Fruit fly (Drosophila melanogaster): ENCODE measurements around the gene Hsp23.

The Hsp23 gene

dm6 chr3L:9372278-9372975 is 9.3 kb upstream of the Hsp23 start, which contains the start of the genes Hsp67Bc, CG4456 and Hsp22 (continued):
- TF ChIP-seq vnd (GFP tag; IDR thresholded peaks at IDR 0.05; ENCODE audit: partially characterized antibody) (no peak), CG3407 (GFP tag; optimal IDR thresholded peaks at IDR 0.05) (no peak), CG10209 (GFP tag; optimal IDR thresholded peaks at IDR 0.05) (no peak), Nf-YA (GFP tag; IDR thresholded peaks at IDR 0.05) (no peak), CG12071 (GFP tag; optimal IDR thresholded peaks at IDR 0.05) (peak; percentile 15), trh (GFP tag; optimal IDR thresholded peaks at IDR 0.05) (no peak), pum (GFP tag; optimal IDR thresholded peaks at IDR 0.05) (no peak), CG1832 (GFP tag; optimal IDR thresholded peaks at IDR 0.05) (no peak), ewg (GFP tag; optimal IDR thresholded peaks at IDR 0.05) (no peak), CG1602 (GFP tag; optimal IDR thresholded peaks at IDR 0.05) (no peak), gem (tag; optimal IDR thresholded peaks at IDR 0.05) (no peak), CG17328 (GFP tag; IDR thresholded peaks at IDR 0.05) (no peak), ken (GFP tag; IDR thresholded peaks at IDR 0.05) (no peak), CG10543 (GFP tag; optimal IDR thresholded peaks at IDR 0.05) (no peak), p53 (GFP tag; optimal IDR thresholded peaks at IDR 0.05) (no peak), bsh (GFP tag; optimal IDR thresholded peaks at IDR 0.05) (no peak), zf30C (GFP tag; optimal IDR thresholded peaks at IDR 0.05) (no peak), luna (GFP tag; optimal IDR thresholded peaks at IDR 0.05) (no peak), Jarid2 (GFP tag; optimal IDR thresholded peaks at IDR 0.05) (peak; percentile 35), CG9609 (GFP tag; optimal IDR thresholded peaks at IDR 0.05) (no peak), CTCF (GFP tag; optimal IDR thresholded peaks at IDR 0.05) (peak; percentile 5), chinmo (GFP tag; IDR thresholded peaks at IDR 0.05; ENCODE audit: partially characterized antibody) (peak; percentile 47; the same call in 1 of the 4 replicates), CG5180 (GFP tag; optimal IDR thresholded peaks at IDR 0.05) (peak; percentile 10), Atf3 (GFP tag; optimal IDR thresholded peaks at IDR 0.05) (no peak), pros (GFP tag; optimal IDR thresholded peaks at IDR 0.05) (peak; percentile 45), CG43689 (GFP tag; IDR thresholded peaks at IDR 0.05) (no peak), CG11696 (GFP tag; IDR thresholded peaks at IDR 0.05) (no peak), CG15601 (tag; optimal IDR thresholded peaks at IDR 0.05) (peak; percentile 30), Side (GFP tag; optimal IDR thresholded peaks at IDR 0.05) (no peak), CG13296 (GFP tag; optimal IDR thresholded peaks at IDR 0.05) (peak; percentile 29), bbx (GFP tag; IDR thresholded peaks at IDR 0.05; ENCODE audit: partially characterized antibody) (peak; percentile 24; the same call in 1 of the 2 replicates), gce (GFP tag; IDR thresholded peaks at IDR 0.05) (0 out of 3 replicates have a peak, but pooled peaks have one; percentile 50), Bgb (GFP tag; IDR thresholded peaks at IDR 0.05; ENCODE audit: partially characterized antibody) (peak; percentile 27; the same call in 1 of the 2 replicates), Aef1 (GFP tag; IDR thresholded peaks at IDR 0.05) (no peak), Pdp1 (GFP tag; optimal IDR thresholded peaks at IDR 0.05) (peak in 1 of 2 experiments; percentile 30), CG18764 (GFP tag; optimal IDR thresholded peaks at IDR 0.05) (no peak), fru (optimal IDR thresholded peaks at IDR 0.05) (no peak), slp2 (GFP tag; optimal IDR thresholded peaks at IDR 0.05) (no peak), ssp (GFP tag; IDR thresholded peaks at IDR 0.05) (no peak), CG8290 (GFP tag; optimal IDR thresholded peaks at IDR 0.05) (no peak), CG8290 (tag; optimal IDR thresholded peaks at IDR 0.05) (peak in 1 of 2 experiments; percentile 33), Hr78 (GFP tag; optimal IDR thresholded peaks at IDR 0.05) (no peak), CG13775 (GFP tag; optimal IDR thresholded peaks at IDR 0.05) (no peak), grn (GFP tag; optimal IDR thresholded peaks at IDR 0.05) (peak; percentile 81), Antp (GFP tag; optimal IDR thresholded peaks at IDR 0.05) (no peak), CG11085 (GFP tag; IDR thresholded peaks at IDR 0.05) (0 out of 2 replicates have a peak, but pooled peaks have one; percentile 7), otp (GFP tag; IDR thresholded peaks at IDR 0.05) (no peak), CG14050 (GFP tag; IDR thresholded peaks at IDR 0.05) (no peak; the same call in 2 of the 3 replicates), CG15011 (GFP tag; optimal IDR thresholded peaks at IDR 0.05) (peak; percentile 13), ci (GFP tag; IDR thresholded peaks at IDR 0.05) (0 out of 3 replicates have a peak, but pooled peaks have one; percentile 51)

Data from whole organism, embryonic.